Fruit fly (Drosophila melanogaster): Measurements from ENCODE around the gene CG3347.

- no peak for TF ChIP-seq Mnt (GFP tag; optimal IDR thresholded peaks at IDR 0.05)
- TF ChIP-seq toe (GFP tag; optimal IDR thresholded peaks at IDR 0.05), result no peak
- no peak for TF ChIP-seq cnc (optimal IDR thresholded peaks at IDR 0.05)
- TF ChIP-seq Crg-1 (GFP tag; optimal IDR thresholded peaks at IDR 0.05), result no peak
- no peak for TF ChIP-seq CG5204 (GFP tag; optimal IDR thresholded peaks at IDR 0.05)
- peak; percentile 30 for TF ChIP-seq cic (GFP tag; optimal IDR thresholded peaks at IDR 0.05)
- no peak for TF ChIP-seq Clk (GFP tag; optimal IDR thresholded peaks at IDR 0.05)
Observed at dm6 chr2L:3303893-3304292, 34.7 kb downstream of the CG3347 start, which contains the start of gene CG3277.

Measured in whole organism, adult.